Fruit fly (Drosophila melanogaster) whole organism, embryonic: Measurements from ENCODE around the gene GatB.

Experiments
- BtbVII ChIP-seq: fragments of 200-800 bp; sonication (Bioruptor generic); optimal IDR thresholded peaks from 3 replicates; lab custom pipeline; 2017; ENCODE audit warnings: missing biosample characterization, mild to moderate bottlenecking, missing genetic modification characterization
- CG10274 ChIP-seq: fragments of 200-800 bp; sonication (Bioruptor generic); optimal IDR thresholded peaks from 3 replicates; lab custom pipeline; 2017; ENCODE audit warnings: missing biosample characterization, mild to moderate bottlenecking, missing genetic modification characterization
- CG11093 ChIP-seq: fragments of 200-800 bp; sonication (Bioruptor generic); IDR thresholded peaks from 3 replicates; pipeline ENCODE4 v1.3.6; 2022; ENCODE audit warnings: missing biosample characterization, missing genetic modification characterization
- CG13296 ChIP-seq: fragments of 200-800 bp; sonication (Bioruptor generic); optimal IDR thresholded peaks from 3 replicates; lab custom pipeline; 2018; ENCODE audit warnings: missing biosample characterization, mild to moderate bottlenecking, missing genetic modification characterization
- CG13775 ChIP-seq: fragments of 200-800 bp; sonication (Bioruptor generic); optimal IDR thresholded peaks from 3 replicates; lab custom pipeline; 2017; ENCODE audit warnings: missing biosample characterization, mild to moderate bottlenecking, missing genetic modification characterization
- CG15073 ChIP-seq: fragments of 200-800 bp; sonication (Bioruptor generic); optimal IDR thresholded peaks from 2 replicates; lab custom pipeline; 2016; ENCODE audit warnings: missing biosample characterization, missing genetic modification characterization
- CG15269 ChIP-seq: fragments of 200-800 bp; sonication (Bioruptor generic); optimal IDR thresholded peaks from 2 replicates; lab custom pipeline; 2018; ENCODE audit warnings: missing biosample characterization, mild to moderate bottlenecking, missing genetic modification characterization, moderate library complexity
- CG1602 ChIP-seq: fragments of 200-800 bp; sonication (Bioruptor generic); optimal IDR thresholded peaks from 3 replicates; lab custom pipeline; 2016; ENCODE audit warnings: missing biosample characterization, missing genetic modification characterization
- CG1603 ChIP-seq: fragments of 200-800 bp; sonication (Bioruptor generic); optimal IDR thresholded peaks from 2 replicates; lab custom pipeline; 2019; ENCODE audit warnings: missing biosample characterization, mild to moderate bottlenecking, missing genetic modification characterization, moderate library complexity
- CG17612 ChIP-seq: fragments of 200-800 bp; sonication (Bioruptor generic); IDR thresholded peaks from 2 replicates; pipeline ENCODE4 v1.3.6; 2022; ENCODE audit warnings: missing biosample characterization, missing genetic modification characterization
- CG17802 ChIP-seq: fragments of 200-800 bp; sonication (Bioruptor generic); optimal IDR thresholded peaks from 2 replicates; lab custom pipeline; 2018; ENCODE audit warnings: missing biosample characterization, mild to moderate bottlenecking, missing genetic modification characterization, moderate library complexity
- CG17829 ChIP-seq: fragments of 200-800 bp; optimal IDR thresholded peaks from 2 replicates; lab custom pipeline; 2019; ENCODE audit warnings: missing biosample characterization, mild to moderate bottlenecking, missing genetic modification characterization, moderate library complexity
- CG18619 ChIP-seq: fragments of 200-800 bp; sonication (Bioruptor generic); optimal IDR thresholded peaks from 3 replicates; lab custom pipeline; 2017; ENCODE audit warnings: missing biosample characterization, mild to moderate bottlenecking, missing genetic modification characterization
- CG2116 ChIP-seq: fragments of 200-800 bp; sonication (Bioruptor generic); optimal IDR thresholded peaks from 3 replicates; lab custom pipeline; 2018; ENCODE audit warnings: missing biosample characterization, mild to moderate bottlenecking, missing genetic modification characterization
- CG30020 ChIP-seq: fragments of 200-800 bp; optimal IDR thresholded peaks from 2 replicates; lab custom pipeline; 2019; ENCODE audit warnings: missing biosample characterization, mild to moderate bottlenecking, missing genetic modification characterization, moderate library complexity
- CG32767 ChIP-seq: fragments of 200-800 bp; sonication (Bioruptor generic); IDR thresholded peaks from 2 replicates; pipeline ENCODE4 v1.3.6; 2022; ENCODE audit warnings: missing biosample characterization, missing genetic modification characterization
- CG5953 ChIP-seq: fragments of 200-800 bp; sonication (Bioruptor generic); IDR thresholded peaks from 2 replicates; pipeline ENCODE4 v1.3.6; 2022; ENCODE audit warnings: missing biosample characterization, missing genetic modification characterization
- CG7839 ChIP-seq: fragments of 200-800 bp; sonication (Bioruptor generic); optimal IDR thresholded peaks from 3 replicates; lab custom pipeline; 2018; ENCODE audit warnings: missing biosample characterization, mild to moderate bottlenecking, missing genetic modification characterization, moderate library complexity
- CG9876 ChIP-seq: fragments of 200-800 bp; sonication (Bioruptor generic); optimal IDR thresholded peaks from 2 replicates; lab custom pipeline; 2016; ENCODE audit warnings: missing biosample characterization, missing genetic modification characterization
- Fer1 ChIP-seq: fragments of 200-800 bp; sonication (Bioruptor generic); optimal IDR thresholded peaks from 2 replicates; lab custom pipeline; 2017; ENCODE audit warnings: missing biosample characterization, mild to moderate bottlenecking, missing genetic modification characterization
- HLH3B ChIP-seq: fragments of 200-800 bp; sonication (Bioruptor generic); IDR thresholded peaks from 2 replicates; pipeline ENCODE4 v1.3.6; 2022; ENCODE audit warnings: missing biosample characterization, missing genetic modification characterization
- HmgZ ChIP-seq: fragments of 200-800 bp; sonication (Bioruptor generic); optimal IDR thresholded peaks from 2 replicates; lab custom pipeline; 2018; ENCODE audit warnings: missing biosample characterization, mild to moderate bottlenecking, missing genetic modification characterization
- Hsf ChIP-seq: fragments of 200-800 bp; sonication (Bioruptor generic); optimal IDR thresholded peaks from 3 replicates; lab custom pipeline; 2016; ENCODE audit warnings: missing biosample characterization, missing genetic modification characterization
- Jarid2 ChIP-seq: fragments of 200-800 bp; sonication (Bioruptor generic); optimal IDR thresholded peaks from 3 replicates; lab custom pipeline; 2017; ENCODE audit warnings: mild to moderate bottlenecking, missing biosample characterization, missing genetic modification reagents, missing genetic modification characterization
- MTF-1 ChIP-seq: fragments of 200-800 bp; sonication (Bioruptor generic); optimal IDR thresholded peaks from 2 replicates; lab custom pipeline; 2018; ENCODE audit warnings: missing biosample characterization, mild to moderate bottlenecking, missing genetic modification characterization, borderline replicate concordance
- Nf-YB ChIP-seq: fragments of 200-800 bp; sonication (Bioruptor generic); optimal IDR thresholded peaks from 3 replicates; lab custom pipeline; 2019; ENCODE audit warnings: missing biosample characterization, mild to moderate bottlenecking, missing genetic modification characterization, moderate library complexity
- Rfx ChIP-seq: fragments of 200-800 bp; sonication (Bioruptor generic); IDR thresholded peaks from 2 replicates; pipeline ENCODE4 v1.3.6; 2022; ENCODE audit warnings: missing biosample characterization, missing genetic modification characterization
- Side ChIP-seq: fragments of 200-800 bp; sonication (Bioruptor generic); optimal IDR thresholded peaks from 2 replicates; lab custom pipeline; 2016; ENCODE audit warnings: missing biosample characterization, missing genetic modification characterization
- Six4 ChIP-seq: fragments of 200-800 bp; sonication (Bioruptor generic); optimal IDR thresholded peaks from 2 replicates; lab custom pipeline; 2016; ENCODE audit warnings: missing biosample characterization, missing genetic modification characterization
- Taf1 ChIP-seq: fragments of 200-800 bp; sonication (Bioruptor generic); IDR thresholded peaks from 2 replicates; pipeline ENCODE4 v1.3.6; 2022; ENCODE audit warnings: missing biosample characterization, missing genetic modification characterization
- Vsx1 ChIP-seq: fragments of 200-800 bp; sonication (Bioruptor generic); optimal IDR thresholded peaks from 2 replicates; lab custom pipeline; 2017; ENCODE audit warnings: missing biosample characterization, mild to moderate bottlenecking, missing genetic modification characterization, missing genetic modification reagents
- Xrp1 ChIP-seq: fragments of 200-800 bp; sonication (Bioruptor generic); IDR thresholded peaks from 2 replicates; pipeline ENCODE4 v1.3.6; 2022; ENCODE audit warnings: missing biosample characterization, missing genetic modification characterization
- ab ChIP-seq: fragments of 200-800 bp; sonication (Bioruptor generic); optimal IDR thresholded peaks from 2 replicates; lab custom pipeline; 2016; ENCODE audit warnings: missing biosample characterization, missing genetic modification characterization
- btn ChIP-seq: fragments of 200-800 bp; sonication (Bioruptor generic); optimal IDR thresholded peaks from 2 replicates; lab custom pipeline; 2016; ENCODE audit warnings: missing biosample characterization, missing genetic modification characterization
- corto ChIP-seq: fragments of 200-800 bp; sonication (Bioruptor generic); optimal IDR thresholded peaks from 2 replicates; lab custom pipeline; 2016; ENCODE audit warnings: missing biosample characterization, mild to moderate bottlenecking, missing genetic modification characterization, moderate library complexity
- kay ChIP-seq: fragments of 200-800 bp; sonication (Bioruptor generic); optimal IDR thresholded peaks from 2 replicates; lab custom pipeline; 2016; ENCODE audit warnings: missing biosample characterization, missing genetic modification characterization
- ken ChIP-seq: fragments of 200-800 bp; sonication (Bioruptor generic); IDR thresholded peaks from 3 replicates; pipeline ENCODE4 v1.3.6; 2022; ENCODE audit warnings: missing biosample characterization, missing genetic modification characterization
- lbe ChIP-seq: fragments of 200-800 bp; sonication (Bioruptor generic); optimal IDR thresholded peaks from 2 replicates; lab custom pipeline; 2016; ENCODE audit warnings: missing biosample characterization, mild to moderate bottlenecking, missing genetic modification characterization
- nau ChIP-seq: fragments of 200-800 bp; sonication (Bioruptor generic); optimal IDR thresholded peaks from 3 replicates; lab custom pipeline; 2017; ENCODE audit warnings: missing biosample characterization, mild to moderate bottlenecking, missing genetic modification characterization, missing genetic modification reagents
- nerfin-2 ChIP-seq: fragments of 200-800 bp; sonication (Bioruptor generic); IDR thresholded peaks from 2 replicates; pipeline ENCODE4 v1.3.6; 2022; ENCODE audit warnings: missing biosample characterization, missing genetic modification characterization; ENCODE audit not compliant: partially characterized antibody
- oc ChIP-seq: fragments of 200-800 bp; sonication (Bioruptor generic); optimal IDR thresholded peaks from 2 replicates; lab custom pipeline; 2018; ENCODE audit warnings: missing biosample characterization, mild to moderate bottlenecking, missing genetic modification characterization, moderate library complexity
- peb ChIP-seq: fragments of 200-800 bp; sonication (Bioruptor generic); IDR thresholded peaks from 2 replicates; pipeline ENCODE4 v1.3.6; 2022; ENCODE audit warnings: missing biosample characterization, missing genetic modification characterization
- phol ChIP-seq: fragments of 200-800 bp; sonication (Bioruptor generic); optimal IDR thresholded peaks from 3 replicates; lab custom pipeline; 2018; ENCODE audit warnings: missing biosample characterization, mild to moderate bottlenecking, missing genetic modification characterization, moderate library complexity
- prd ChIP-seq, 3 experiments: fragments of >200 bp in 2 of 3; fragments of 200-800 bp in 1 of 3; sonication (Bioruptor generic) in 1 of 3; optimal IDR thresholded peaks in 2 of 3; IDR thresholded peaks in 1 of 3; 2 replicates in 2 of 3; 3 replicates in 1 of 3; pipeline versions ENCODE4 v1.3.6 to Lab custom; 2017 to 2022; ENCODE audit warnings: missing biosample characterization in 1 of 3, missing genetic modification characterization in 1 of 3
- rib ChIP-seq: fragments of 200-800 bp; sonication (Bioruptor generic); IDR thresholded peaks from 2 replicates; pipeline ENCODE4 v1.3.6; 2022; ENCODE audit warnings: missing biosample characterization, missing genetic modification characterization
- slou ChIP-seq: fragments of 200-800 bp; sonication (Bioruptor generic); optimal IDR thresholded peaks from 3 replicates; lab custom pipeline; 2016; ENCODE audit warnings: missing biosample characterization, missing genetic modification characterization
- stc ChIP-seq: fragments of 200-800 bp; sonication (Bioruptor generic); IDR thresholded peaks from 2 replicates; pipeline ENCODE4 v1.3.6; 2022; ENCODE audit warnings: missing biosample characterization, missing genetic modification characterization
- sug ChIP-seq: fragments of 200-800 bp; optimal IDR thresholded peaks from 2 replicates; lab custom pipeline; 2019; ENCODE audit warnings: missing biosample characterization, mild to moderate bottlenecking, missing genetic modification characterization, moderate library complexity
- tna ChIP-seq: fragments of 200-800 bp; sonication (Bioruptor generic); IDR thresholded peaks from 2 replicates; pipeline ENCODE4 v1.3.6; 2022; ENCODE audit warnings: missing biosample characterization, missing genetic modification characterization; ENCODE audit not compliant: partially characterized antibody

Gene GatB

dm6 chr3R:24161173-24161811, 31.2 kb upstream of the GatB start, which contains the start of the genes Myo95E and TBC1d7 (continued):
- TF ChIP-seq CG10274 (GFP tag; lab: Kevin White, UChicago) (peak; percentile 92), Taf1 (GFP tag; lab: Robert Waterston, UW) (peak; percentile 84), CG32767 (GFP tag; lab: Robert Waterston, UW) (peak; percentile 91), slou (GFP tag; lab: Kevin White, UChicago) (peak; percentile 60), CG15269 (tag; lab: Kevin White, UChicago) (peak; percentile 91), HLH3B (GFP tag; lab: Robert Waterston, UW) (peak; percentile 91), CG2116 (GFP tag; lab: Kevin White, UChicago) (peak; percentile 80), Vsx1 (GFP tag; lab: Kevin White, UChicago) (no peak), nerfin-2 (GFP tag; lab: Robert Waterston, UW) (no peak), Fer1 (GFP tag; lab: Kevin White, UChicago) (peak; percentile 83), Jarid2 (GFP tag; lab: Kevin White, UChicago) (no peak), Six4 (GFP tag; lab: Kevin White, UChicago) (peak; percentile 76), kay (GFP tag; lab: Kevin White, UChicago) (peak; percentile 81), lbe (peak; percentile 86), ken (GFP tag; lab: Robert Waterston, UW) (peak; percentile 92), stc (GFP tag; lab: Robert Waterston, UW) (peak; percentile 96), rib (GFP tag; lab: Robert Waterston, UW) (peak; percentile 93), oc (no peak), CG13296 (GFP tag; lab: Kevin White, UChicago) (peak; percentile 81), CG5953 (GFP tag; lab: Robert Waterston, UW) (peak; percentile 89), Rfx (GFP tag; lab: Robert Waterston, UW) (peak; percentile 95), CG30020 (tag; lab: Kevin White, UChicago) (peak; percentile 75), CG13775 (GFP tag; lab: Kevin White, UChicago) (peak; percentile 88), CG7839 (tag; lab: Kevin White, UChicago) (peak; percentile 92), phol (tag; lab: Kevin White, UChicago) (peak; percentile 92), CG18619 (peak; percentile 77), CG15073 (GFP tag; lab: Kevin White, UChicago) (peak; percentile 28), prd (optimal IDR thresholded peaks at IDR 0.05; lab: Kevin White, UChicago) (no peak), prd (GFP tag; IDR thresholded peaks at IDR 0.05; lab: Robert Waterston, UW) (peak; percentile 96), ab (peak; percentile 4), tna (GFP tag; lab: Robert Waterston, UW) (no peak), Nf-YB (GFP tag; lab: Kevin White, UChicago) (peak; percentile 70), CG17802 (peak; percentile 38), CG11093 (GFP tag; lab: Robert Waterston, UW) (peak; percentile 90), CG9876 (GFP tag; lab: Kevin White, UChicago) (no peak), BtbVII (peak; percentile 44), corto (GFP tag; lab: Kevin White, UChicago) (peak; percentile 35), MTF-1 (GFP tag; lab: Kevin White, UChicago) (peak; percentile 27), btn (no peak), CG17612 (GFP tag; lab: Robert Waterston, UW) (peak; percentile 65; the same call in 1 of the 2 replicates), CG1603 (tag; lab: Kevin White, UChicago) (no peak), CG1602 (GFP tag; lab: Kevin White, UChicago) (peak; percentile 86), nau (GFP tag; lab: Kevin White, UChicago) (no peak), peb (peak; percentile 89), CG17829 (tag; lab: Kevin White, UChicago) (peak; percentile 89), Xrp1 (GFP tag; lab: Robert Waterston, UW) (peak; percentile 96), sug (tag; lab: Kevin White, UChicago) (peak; percentile 86), HmgZ (tag; lab: Kevin White, UChicago) (peak; percentile 85), Side (GFP tag; lab: Kevin White, UChicago) (no peak), Hsf (GFP tag; lab: Kevin White, UChicago) (peak; percentile 58)
